Fruit fly (Drosophila melanogaster): Measurements from ENCODE around the gene Sfp24Bd.

DNA sequence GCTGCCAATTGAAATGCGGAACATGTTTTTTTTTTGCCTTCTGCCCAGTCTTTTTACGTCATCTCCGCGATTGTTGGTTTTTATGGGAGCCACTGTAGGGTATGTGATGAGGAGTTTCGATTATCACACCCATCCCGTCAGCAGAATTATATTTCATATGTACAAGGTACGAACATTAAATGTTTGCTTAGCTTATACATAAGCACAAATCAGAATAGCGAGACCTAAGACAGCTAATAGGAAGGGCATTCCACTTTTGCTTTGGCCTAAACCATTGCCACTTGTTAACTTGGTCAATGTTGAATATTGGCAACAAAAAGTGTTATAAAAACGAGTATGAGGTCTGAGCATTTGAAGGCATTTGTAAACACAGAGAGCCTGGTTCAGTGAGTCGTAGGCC, 34.3 kb upstream of the Sfp24Bd start, which contains the start of gene CG2816:
- TF ChIP-seq Sox102F (GFP tag; optimal IDR thresholded peaks at IDR 0.05) (peak; percentile 83), CG34406 (GFP tag; optimal IDR thresholded peaks at IDR 0.05) (peak; percentile 67), spab (GFP tag; optimal IDR thresholded peaks at IDR 0.05) (peak; percentile 21), fd59A (GFP tag; optimal IDR thresholded peaks at IDR 0.05) (peak; percentile 40), cyc (GFP tag; optimal IDR thresholded peaks at IDR 0.05) (peak; percentile 84), Gug (GFP tag; IDR thresholded peaks at IDR 0.05) (peak; percentile 90), net (GFP tag; optimal IDR thresholded peaks at IDR 0.05) (peak; percentile 85), CG15336 (GFP tag; IDR thresholded peaks at IDR 0.05) (peak; percentile 93), Lpt (GFP tag; optimal IDR thresholded peaks at IDR 0.05) (peak; percentile 84), Ets21C (GFP tag; optimal IDR thresholded peaks at IDR 0.05) (peak; percentile 84), lz (GFP tag; optimal IDR thresholded peaks at IDR 0.05) (peak; percentile 88), achi (GFP tag; optimal IDR thresholded peaks at IDR 0.05) (peak; percentile 77), fkh (GFP tag; optimal IDR thresholded peaks at IDR 0.05) (peak; percentile 11), CG8632 (GFP tag; optimal IDR thresholded peaks at IDR 0.05) (peak; percentile 50)
